Fruit fly (Drosophila melanogaster): ENCODE data around the gene PIG-K.

Gene PIG-K

dm6 chrX:2005840-2006239, 3.3 kb downstream of the PIG-K start (continued):
- TF ChIP-seq CG3726 (GFP tag; IDR thresholded peaks at IDR 0.05) (no peak), Lim3 (GFP tag; IDR thresholded peaks at IDR 0.05) (no peak), CG4617 (GFP tag; optimal IDR thresholded peaks at IDR 0.05; ENCODE audit: borderline replicate concordance) (no peak), repo (GFP tag; optimal IDR thresholded peaks at IDR 0.05) (peak; percentile 62), z (GFP tag; IDR thresholded peaks at IDR 0.05) (no peak), stwl (tag; optimal IDR thresholded peaks at IDR 0.05) (peak; percentile 76), Taf1 (GFP tag; IDR thresholded peaks at IDR 0.05) (no peak), bbx (GFP tag; IDR thresholded peaks at IDR 0.05; ENCODE audit: partially characterized antibody) (peak; percentile 28; the same call in 1 of the 2 replicates), CG4820 (GFP tag; optimal IDR thresholded peaks at IDR 0.05) (peak; percentile 31), tup (GFP tag; optimal IDR thresholded peaks at IDR 0.05) (no peak), MTF-1 (GFP tag; optimal IDR thresholded peaks at IDR 0.05; ENCODE audit: borderline replicate concordance) (peak; percentile 92), Rfx (GFP tag; IDR thresholded peaks at IDR 0.05) (peak; percentile 67), Sox100B (GFP tag; optimal IDR thresholded peaks at IDR 0.05) (no peak), CG5245 (GFP tag; optimal IDR thresholded peaks at IDR 0.05) (peak; percentile 37), bab2 (GFP tag; optimal IDR thresholded peaks at IDR 0.05) (peak; percentile 30), H15 (GFP tag; IDR thresholded peaks at IDR 0.05) (0 out of 3 replicates have a peak, but pooled peaks have one; percentile 30), CG3281 (GFP tag; optimal IDR thresholded peaks at IDR 0.05) (peak; percentile 62), NC2β (GFP tag; optimal IDR thresholded peaks at IDR 0.05) (peak; percentile 78), fd3F (GFP tag; optimal IDR thresholded peaks at IDR 0.05) (peak; percentile 42), Atf-2 (GFP tag; optimal IDR thresholded peaks at IDR 0.05) (peak; percentile 52), mld (GFP tag; IDR thresholded peaks at IDR 0.05; ENCODE audit: partially characterized antibody) (no peak), CG12071 (GFP tag; optimal IDR thresholded peaks at IDR 0.05) (peak; percentile 78), CG4730 (GFP tag; IDR thresholded peaks at IDR 0.05) (no peak), CG11560 (tag; IDR thresholded peaks at IDR 0.05) (no peak), slbo (GFP tag; IDR thresholded peaks at IDR 0.05) (peak; percentile 13; the same call in 1 of the 2 replicates), az2 (GFP tag; optimal IDR thresholded peaks at IDR 0.05) (peak; percentile 48), CG2678 (tag; optimal IDR thresholded peaks at IDR 0.05) (peak; percentile 58), E2f2 (GFP tag; IDR thresholded peaks at IDR 0.05) (peak; percentile 48; the same call in 1 of the 2 replicates), CG8388 (GFP tag; optimal IDR thresholded peaks at IDR 0.05) (peak; percentile 54), Gsc (GFP tag; IDR thresholded peaks at IDR 0.05) (no peak), mam (GFP tag; optimal IDR thresholded peaks at IDR 0.05) (no peak), odd (GFP tag; optimal IDR thresholded peaks at IDR 0.05) (peak; percentile 77), CG4424 (GFP tag; optimal IDR thresholded peaks at IDR 0.05) (peak; percentile 73), CG15514 (GFP tag; optimal IDR thresholded peaks at IDR 0.05) (peak; percentile 66), BtbVII (GFP tag; optimal IDR thresholded peaks at IDR 0.05) (peak; percentile 70), CG16815 (GFP tag; optimal IDR thresholded peaks at IDR 0.05) (no peak), CG6854 (GFP tag; optimal IDR thresholded peaks at IDR 0.05) (peak; percentile 69), CG8089 (GFP tag; optimal IDR thresholded peaks at IDR 0.05) (peak; percentile 74), Mad (GFP tag; optimal IDR thresholded peaks at IDR 0.05) (peak; percentile 45), ham (GFP tag; IDR thresholded peaks at IDR 0.05) (no peak), CG6791 (GFP tag; IDR thresholded peaks at IDR 0.05; ENCODE audit: partially characterized antibody) (0 out of 3 replicates have a peak, but pooled peaks have one; percentile 23), kah (GFP tag; optimal IDR thresholded peaks at IDR 0.05) (peak; percentile 59), CG1832 (GFP tag; optimal IDR thresholded peaks at IDR 0.05) (no peak), Optix (GFP tag; IDR thresholded peaks at IDR 0.05) (peak; percentile 53; the same call in 2 of the 3 replicates), TFAM (GFP tag; optimal IDR thresholded peaks at IDR 0.05) (no peak), twi (tag; optimal IDR thresholded peaks at IDR 0.05) (peak; percentile 35), otp (GFP tag; IDR thresholded peaks at IDR 0.05) (peak; percentile 73), row (GFP tag; IDR thresholded peaks at IDR 0.05) (no peak), ems (GFP tag; optimal IDR thresholded peaks at IDR 0.05) (peak; percentile 57), CG13624 (GFP tag; optimal IDR thresholded peaks at IDR 0.05) (peak; percentile 56), Opbp (GFP tag; IDR thresholded peaks at IDR 0.05; ENCODE audit: partially characterized antibody) (peak; percentile 54; the same call in 2 of the 3 replicates)
